Worm (Caenorhabditis elegans): Measurements from ENCODE around the gene R10H10.3.
A peak's percentile ranks its signal among the peaks of the same experiment; 100 is the strongest.

- TF ChIP-seq unc-62 (GFP tag; optimal IDR thresholded peaks at IDR 0.05) (no peak), flh-1 (GFP tag; optimal IDR thresholded peaks at IDR 0.05) (no peak), nhr-28 (tag; optimal IDR thresholded peaks at IDR 0.05) (no peak), zip-8 (tag; optimal IDR thresholded peaks at IDR 0.05) (no peak), pha-4 (tag; optimal IDR thresholded peaks at IDR 0.05) (no peak), lin-13 (tag; optimal IDR thresholded peaks at IDR 0.05) (peak; percentile 8), ceh-83 (GFP tag; optimal IDR thresholded peaks at IDR 0.05) (no peak), elt-1 (tag; optimal IDR thresholded peaks at IDR 0.05; ENCODE audit: borderline replicate concordance, insufficient read depth) (no peak), mep-1 (tag; optimal IDR thresholded peaks at IDR 0.05) (peak; percentile 47), snpc-4 (tag; optimal IDR thresholded peaks at IDR 0.05) (no peak), nhr-12 (tag; optimal IDR thresholded peaks at IDR 0.05) (no peak)
Measured at ce11 chrIV:10366018-10366417, 22.3 kb upstream of the R10H10.3 start, which contains the start of gene sir-2.1.

Measured in whole organism, mixed stage, embryonic.